Worm (Caenorhabditis elegans) whole organism, L4/young adult: Measurements from ENCODE around the gene W06E11.1.

Experiments
- dao-5 ChIP-seq: sonication (generic microtip); optimal IDR thresholded peaks from 2 replicates; lab custom pipeline; 2016; ENCODE audit warnings: missing genotype, missing genetic modification characterization, moderate library complexity, missing compliant biosample characterization
- him-1 ChIP-seq: sonication (generic microtip); optimal IDR thresholded peaks from 2 replicates; lab custom pipeline; 2016; ENCODE audit warnings: missing genotype, missing genetic modification reagents, missing genetic modification characterization, missing compliant biosample characterization

DNA sequence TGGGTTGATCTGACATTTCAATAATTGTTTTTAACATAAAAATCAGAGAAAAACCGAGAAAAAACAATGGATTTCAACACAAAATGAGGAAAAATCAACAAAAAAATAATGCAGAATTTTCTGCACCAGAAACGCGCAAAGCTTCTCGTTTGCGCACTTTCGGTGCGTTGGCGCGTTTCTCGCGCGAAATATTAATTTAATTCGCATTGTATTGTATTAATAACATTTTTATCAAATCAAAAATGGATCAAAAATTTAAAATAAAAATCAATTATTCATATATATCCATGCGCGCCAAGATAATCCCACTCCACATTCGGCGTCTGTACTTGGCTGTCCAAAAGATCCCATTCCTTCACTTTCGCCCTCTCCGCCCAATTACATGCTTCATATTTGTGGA lies 7.2 kb upstream of the W06E11.1 start, which contains the start of gene fem-2:
- TF ChIP-seq him-1 (tag; lab: Kevin White, UChicago) = no peak
- TF ChIP-seq dao-5 (tag; lab: Kevin White, UChicago) = no peak
